Fruit fly (Drosophila melanogaster) whole organism, embryonic: ENCODE data around the gene CG13075.

ENCODE experiments used
- CG5953 ChIP-seq: fragments of 200-800 bp; sonication (Bioruptor generic); IDR thresholded peaks from 2 replicates; pipeline ENCODE4 v1.3.6; 2022; ENCODE audit warnings: missing biosample characterization, missing genetic modification characterization
- CG8765 ChIP-seq: fragments of 200-800 bp; sonication (Bioruptor generic); IDR thresholded peaks from 2 replicates; pipeline ENCODE4 v1.3.6; 2022; ENCODE audit warnings: missing biosample characterization, missing genetic modification characterization
- HLH54F ChIP-seq: fragments of 200-800 bp; sonication (Bioruptor generic); optimal IDR thresholded peaks from 3 replicates; lab custom pipeline; 2016; ENCODE audit warnings: missing biosample characterization, missing genetic modification characterization
- MBD-R2 ChIP-seq: fragments of 200-800 bp; sonication (Bioruptor generic); IDR thresholded peaks from 2 replicates; pipeline ENCODE4 v1.3.6; 2022; ENCODE audit warnings: missing biosample characterization, missing genetic modification characterization
- fd3F ChIP-seq: fragments of 200-800 bp; sonication (Bioruptor generic); optimal IDR thresholded peaks from 2 replicates; lab custom pipeline; 2018; ENCODE audit warnings: missing biosample characterization, mild to moderate bottlenecking, missing genetic modification characterization, moderate library complexity
- pho ChIP-seq: fragments of 200-800 bp; sonication (Bioruptor generic); optimal IDR thresholded peaks from 2 replicates; lab custom pipeline; 2016; ENCODE audit warnings: missing biosample characterization, missing genetic modification characterization

DNA sequence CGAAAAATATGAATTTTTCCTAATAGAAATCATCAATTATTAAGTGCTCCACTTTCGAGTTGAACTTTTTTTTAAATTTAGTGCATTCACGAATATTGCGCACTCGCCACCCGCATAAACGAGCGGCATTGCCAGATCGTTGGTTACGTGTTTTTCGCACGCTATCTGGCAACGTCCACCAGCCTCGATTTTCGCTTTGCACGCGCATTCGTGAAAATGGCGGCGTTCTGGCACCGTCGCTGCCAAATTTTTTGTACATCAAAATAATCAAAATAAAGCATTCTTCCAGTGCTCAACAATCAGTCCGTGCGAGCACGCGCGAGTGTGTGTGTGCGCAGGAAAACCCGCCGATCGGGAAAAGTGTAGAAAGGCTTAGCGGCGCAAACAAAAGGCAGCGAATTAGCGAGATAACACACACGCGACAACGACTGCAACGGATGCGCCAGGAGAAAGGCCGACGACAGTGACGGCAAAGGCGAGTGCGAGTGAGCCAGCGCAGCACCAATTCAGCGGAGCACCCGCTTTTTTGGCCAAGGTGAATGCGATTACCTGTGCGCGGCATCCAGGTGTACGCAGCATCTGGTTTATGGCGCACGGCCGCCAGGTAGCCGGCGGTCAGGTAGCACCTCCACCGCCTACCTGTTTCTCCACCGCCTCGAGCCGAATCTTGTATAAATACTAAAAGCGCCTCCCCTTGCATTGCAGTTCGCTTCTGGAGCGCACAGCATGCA is 30.0 kb downstream of the CG13075 start:
- peak; percentile 67 for TF ChIP-seq MBD-R2 (GFP tag; lab: Robert Waterston, UW)
- TF ChIP-seq pho (GFP tag; lab: Kevin White, UChicago) = peak; percentile 93
- TF ChIP-seq CG5953 (GFP tag; lab: Robert Waterston, UW) = peak; percentile 71
- TF ChIP-seq HLH54F = peak; percentile 91
- TF ChIP-seq fd3F = peak; percentile 72
- peak; percentile 54 for TF ChIP-seq CG8765 (GFP tag; lab: Robert Waterston, UW)
